Worm (Caenorhabditis elegans) whole organism, early embryonic: Measurements from ENCODE around the gene C32H11.4.

Source experiments
- B0310.2 ChIP-seq: sonication (generic microtip); optimal IDR thresholded peaks from 2 replicates; lab custom pipeline; 2016; ENCODE audit warnings: mild to moderate bottlenecking, missing genetic modification characterization, missing compliant biosample characterization
- F13C5.2 ChIP-seq: sonication (generic microtip); optimal IDR thresholded peaks from 2 replicates; lab custom pipeline; 2017; ENCODE audit warnings: mild to moderate bottlenecking, missing genetic modification characterization, inconsistent platforms, missing compliant biosample characterization
- aly-1 ChIP-seq: sonication (generic microtip); optimal IDR thresholded peaks from 2 replicates; lab custom pipeline; 2016; ENCODE audit warnings: missing genetic modification characterization, missing compliant biosample characterization
- ama-1 ChIP-seq: fragments of 150-350 bp; optimal IDR thresholded peaks from 2 replicates; lab custom pipeline; 2014
- ceh-13 ChIP-seq: fragments of 200-800 bp; sonication (Bioruptor generic); optimal IDR thresholded peaks from 2 replicates; lab custom pipeline; 2018; ENCODE audit warnings: mild to moderate bottlenecking, missing genetic modification characterization, missing compliant biosample characterization
- ceh-36 ChIP-seq: sonication (generic microtip); optimal IDR thresholded peaks from 2 replicates; lab custom pipeline; 2016; ENCODE audit warnings: missing genetic modification characterization, inconsistent platforms, missing compliant biosample characterization
- ets-7 ChIP-seq: sonication (generic microtip); optimal IDR thresholded peaks from 2 replicates; lab custom pipeline; 2016; ENCODE audit warnings: missing genotype, missing genetic modification characterization, missing compliant biosample characterization
- flt-1 ChIP-seq: fragments of 200-800 bp; sonication (Bioruptor generic); IDR thresholded peaks from 2 replicates; pipeline ENCODE4 v1.3.6; 2022; ENCODE audit warnings: missing genetic modification characterization, missing compliant biosample characterization
- hmbx-1 ChIP-seq: sonication (generic microtip); optimal IDR thresholded peaks from 2 replicates; lab custom pipeline; 2016; ENCODE audit warnings: mild to moderate bottlenecking, missing genetic modification characterization, missing compliant biosample characterization
- hmg-4 ChIP-seq: fragments of 200-800 bp; sonication (Bioruptor generic); optimal IDR thresholded peaks from 2 replicates; lab custom pipeline; 2018; ENCODE audit warnings: mild to moderate bottlenecking, missing genetic modification characterization, missing compliant biosample characterization
- hnd-1 ChIP-seq: sonication (generic microtip); optimal IDR thresholded peaks from 2 replicates; lab custom pipeline; 2016; ENCODE audit warnings: missing genetic modification characterization, missing compliant biosample characterization
- pes-1 ChIP-seq: fragments of 200-800 bp; sonication (Bioruptor generic); IDR thresholded peaks from 2 replicates; pipeline ENCODE4 v1.3.6; 2022; ENCODE audit warnings: missing genetic modification reagents, missing genetic modification characterization, missing compliant biosample characterization
- scrt-1 ChIP-seq: fragments of 200-800 bp; sonication (Bioruptor generic); IDR thresholded peaks from 2 replicates; pipeline ENCODE4 v1.3.6; 2022; ENCODE audit warnings: missing genetic modification characterization, missing compliant biosample characterization
- sea-1 ChIP-seq: fragments of 200-800 bp; sonication (Bioruptor generic); conservative IDR thresholded peaks from 2 replicates; pipeline ENCODE4 v1.3.6; 2022; ENCODE audit warnings: missing genetic modification characterization, missing compliant biosample characterization
- tbx-11 ChIP-seq: fragments of 200-800 bp; sonication (Bioruptor generic); IDR thresholded peaks from 2 replicates; pipeline ENCODE4 v1.3.6; 2022; ENCODE audit warnings: missing genetic modification characterization, missing compliant biosample characterization
- tbx-37 ChIP-seq: fragments of 200-800 bp; sonication (Bioruptor generic); conservative IDR thresholded peaks from 2 replicates; pipeline ENCODE4 v1.3.6; 2022; ENCODE audit warnings: missing genetic modification reagents, missing genetic modification characterization, missing compliant biosample characterization
- tra-4 ChIP-seq: sonication (generic microtip); optimal IDR thresholded peaks from 2 replicates; lab custom pipeline; 2017; ENCODE audit warnings: missing genetic modification characterization, missing compliant biosample characterization

The C32H11.4 gene

ce11 chrIV:12911990-12912389 lies 9.1 kb upstream of the C32H11.4 start, which contains the start of gene K08D8.5:
Gene K08D8.5 (minus strand): TSS chrIV:12912129.
- TF ChIP-seq hmg-4 (GFP tag; lab: Kevin White, UChicago), result no peak
- TF ChIP-seq pes-1 (GFP tag; lab: Robert Waterston, UW), result no peak
- TF ChIP-seq ets-7 (tag; lab: Kevin White, UChicago), result no peak
- TF ChIP-seq B0310.2 (tag; lab: Kevin White, UChicago), result no peak
- TF ChIP-seq ceh-36 (tag; lab: Kevin White, UChicago), result no peak
- no peak for TF ChIP-seq tbx-37 (GFP tag; lab: Robert Waterston, UW)
- TF ChIP-seq sea-1, result no peak
- no peak for TF ChIP-seq hmbx-1
- TF ChIP-seq tbx-11, result no peak
- no peak for TF ChIP-seq ceh-13
- no peak for TF ChIP-seq flt-1 (GFP tag; lab: Robert Waterston, UW)
- TF ChIP-seq F13C5.2 (tag; lab: Kevin White, UChicago), result no peak
- no peak for TF ChIP-seq aly-1 (tag; lab: Kevin White, UChicago)
- no peak for TF ChIP-seq tra-4 (tag; lab: Kevin White, UChicago)

DNA sequence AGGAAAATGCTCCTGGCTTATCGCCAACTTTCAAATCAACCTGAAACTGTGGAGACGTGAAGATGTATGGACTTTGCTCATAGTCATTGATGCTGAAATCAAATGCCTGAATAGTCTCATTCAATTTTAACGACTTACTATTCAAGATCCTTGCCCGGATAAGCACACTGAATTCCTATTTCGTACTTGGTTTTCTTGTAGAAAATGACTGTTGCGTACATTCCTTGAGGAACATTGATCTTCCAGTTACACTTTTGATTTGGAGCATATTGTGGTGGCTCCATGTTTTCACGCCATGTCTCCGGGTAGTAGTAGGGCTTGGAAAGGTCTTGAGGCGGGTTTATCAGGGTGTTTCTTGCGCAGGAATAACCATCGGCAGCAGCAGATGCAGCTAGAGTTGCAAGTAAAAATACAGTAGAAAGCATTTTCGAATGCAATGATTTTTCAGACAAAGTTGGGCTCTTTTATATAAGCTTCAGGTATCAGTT lies 6.5 kb upstream of the C32H11.4 start, which contains the start of gene irg-6:
TSS of gene irg-6 (minus strand) at position 438 of the 488 bp plus-strand sequence.
- no peak for TF ChIP-seq F13C5.2 (tag; lab: Kevin White, UChicago)
- no peak for TF ChIP-seq ama-1 (lab: Kevin White, UChicago)
- no peak for TF ChIP-seq B0310.2 (tag; lab: Kevin White, UChicago)
- no peak for TF ChIP-seq ceh-13

- no peak for TF ChIP-seq ceh-13
- no peak for TF ChIP-seq tbx-37 (GFP tag; lab: Robert Waterston, UW)
- TF ChIP-seq scrt-1 (GFP tag; lab: Robert Waterston, UW), result no peak
- TF ChIP-seq hmg-4 (GFP tag; lab: Kevin White, UChicago), result no peak
These were observed 5.6 kb upstream of the C32H11.4 start, which contains the start of gene srz-15 for ce11 chrIV:12915479-12915878. Gene srz-15 (plus strand): TSS chrIV:12915779.

DNA sequence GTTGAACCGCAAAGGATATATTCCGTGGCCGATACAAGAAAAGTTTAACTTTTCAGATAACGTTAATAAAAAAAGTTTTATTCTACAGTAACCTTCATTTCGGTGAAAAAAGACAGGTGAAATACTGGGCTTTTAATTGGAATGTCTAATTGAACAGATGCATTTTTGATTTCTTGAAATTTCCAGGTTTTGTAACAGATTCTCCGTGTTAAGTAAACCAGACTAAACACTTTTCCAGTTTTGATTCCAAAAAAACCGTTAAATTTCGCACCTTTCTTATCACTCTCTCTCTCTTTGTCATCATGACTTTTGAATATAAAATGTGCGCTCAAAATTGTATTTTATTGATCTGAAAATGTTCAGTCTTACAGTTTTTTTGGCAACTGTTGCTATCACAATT lies 2.8 kb upstream of the C32H11.4 start, which contains the start of gene C32H11.3:
TSS of gene C32H11.3 (plus strand) at position 301 of the 400 bp plus-strand sequence.
- TF ChIP-seq aly-1 (tag; lab: Kevin White, UChicago) (no peak), tbx-37 (GFP tag; lab: Robert Waterston, UW) (no peak), tbx-11 (no peak)

DNA sequence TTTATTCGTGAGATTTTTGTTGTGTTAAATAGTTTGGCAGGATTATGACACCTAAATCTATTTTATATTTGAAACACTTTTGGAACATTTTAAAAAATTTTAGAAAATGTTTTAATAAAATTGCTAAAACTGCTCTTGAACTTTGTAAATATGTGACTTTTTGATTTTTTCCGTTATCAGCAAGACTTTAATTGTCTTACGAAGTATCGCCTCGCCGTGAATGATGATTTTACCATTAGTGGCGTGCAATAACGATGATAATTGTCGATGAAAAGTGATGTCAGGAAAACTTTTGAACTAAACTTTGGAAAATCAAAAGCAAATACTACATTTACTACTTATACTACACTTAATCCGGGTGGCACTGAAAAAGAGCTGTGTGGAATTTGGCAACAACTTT lies 511 bp upstream of the C32H11.4 start:
- TF ChIP-seq ceh-36 (tag; lab: Kevin White, UChicago) (no peak), sea-1 (no peak), scrt-1 (GFP tag; lab: Robert Waterston, UW) (no peak), B0310.2 (tag; lab: Kevin White, UChicago) (no peak), pes-1 (GFP tag; lab: Robert Waterston, UW) (no peak), ets-7 (tag; lab: Kevin White, UChicago) (no peak), tbx-37 (GFP tag; lab: Robert Waterston, UW) (no peak), tra-4 (tag; lab: Kevin White, UChicago) (no peak), hmbx-1 (no peak), F13C5.2 (tag; lab: Kevin White, UChicago) (no peak)

- TF ChIP-seq ceh-36 (tag; lab: Kevin White, UChicago) (no peak), hmbx-1 (no peak), flt-1 (GFP tag; lab: Robert Waterston, UW) (no peak), sea-1 (no peak), B0310.2 (tag; lab: Kevin White, UChicago) (no peak), ets-7 (tag; lab: Kevin White, UChicago) (no peak), hnd-1 (tag; lab: Kevin White, UChicago) (no peak)
These were observed 3.3 kb downstream of the C32H11.4 start, which contains the start of gene srlf-4 for ce11 chrIV:12924332-12924731. Gene srlf-4 (minus strand): TSS chrIV:12924432.

DNA sequence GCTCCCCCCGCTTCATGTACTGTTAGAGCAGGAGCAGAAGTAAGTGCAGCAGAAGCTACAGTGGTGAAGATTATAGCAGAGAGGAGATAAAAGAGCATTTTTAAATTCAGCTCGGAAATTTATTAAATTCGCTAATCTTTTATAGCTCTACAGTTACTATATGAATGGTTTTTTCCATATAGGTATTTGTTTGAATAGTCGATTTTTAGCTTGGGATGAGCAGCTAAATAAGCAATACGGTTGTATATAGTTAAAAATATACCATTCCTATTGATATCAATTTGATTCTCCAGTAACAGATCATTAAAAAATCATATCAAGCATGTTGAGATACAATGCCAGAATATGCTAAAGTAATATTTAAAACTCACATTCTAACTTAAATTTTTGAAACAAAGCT lies 5.6 kb downstream of the C32H11.4 start, which contains the start of gene srlf-5:
TSS of gene srlf-5 (minus strand) at position 101 of the 400 bp plus-strand sequence.
- TF ChIP-seq hmbx-1 (no peak), B0310.2 (tag; lab: Kevin White, UChicago) (no peak), F13C5.2 (tag; lab: Kevin White, UChicago) (no peak), tra-4 (tag; lab: Kevin White, UChicago) (no peak), pes-1 (GFP tag; lab: Robert Waterston, UW) (no peak), tbx-11 (no peak), aly-1 (tag; lab: Kevin White, UChicago) (no peak), ceh-36 (tag; lab: Kevin White, UChicago) (no peak), sea-1 (no peak), ceh-13 (no peak), hnd-1 (tag; lab: Kevin White, UChicago) (no peak), hmg-4 (GFP tag; lab: Kevin White, UChicago) (no peak), ama-1 (lab: Kevin White, UChicago) (no peak), tbx-37 (GFP tag; lab: Robert Waterston, UW) (no peak), ets-7 (tag; lab: Kevin White, UChicago) (no peak), flt-1 (GFP tag; lab: Robert Waterston, UW) (no peak), scrt-1 (GFP tag; lab: Robert Waterston, UW) (no peak)

DNA sequence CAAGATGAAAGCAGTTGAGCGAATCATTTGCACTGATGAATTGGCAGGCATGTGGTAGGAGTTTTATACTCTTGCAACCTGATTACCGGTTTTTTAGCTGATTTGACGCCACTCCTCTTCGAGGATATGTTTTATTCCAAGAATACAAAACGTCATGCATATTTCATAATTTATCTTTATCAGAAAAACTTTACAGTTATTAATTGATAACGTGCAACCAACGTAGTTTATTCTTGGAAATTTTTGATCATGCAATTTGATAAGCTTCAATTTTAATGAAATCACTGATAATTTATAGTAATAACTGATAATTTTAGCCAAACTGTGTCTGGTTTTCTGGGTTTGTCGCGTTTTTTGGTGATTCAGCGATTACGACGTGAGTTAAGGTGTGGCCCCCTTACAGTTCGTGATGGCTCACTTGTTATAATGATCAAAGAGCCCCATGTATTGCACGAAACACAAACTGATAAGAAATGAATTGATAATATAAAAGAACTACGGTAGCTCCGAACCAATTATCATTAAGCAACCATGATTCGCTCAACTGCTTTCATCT lies 15.2 kb downstream of the C32H11.4 start, which contains the start of the genes cld-1 and dod-21:
TSS of gene cld-1 (minus strand) at position 51 of the 556 bp plus-strand sequence.
TSS of gene dod-21 (plus strand) at position 518 of the 556 bp plus-strand sequence.
- no peak for TF ChIP-seq flt-1 (GFP tag; lab: Robert Waterston, UW)
- TF ChIP-seq scrt-1 (GFP tag; lab: Robert Waterston, UW), result no peak
- no peak for TF ChIP-seq aly-1 (tag; lab: Kevin White, UChicago)
